Worm (Caenorhabditis elegans) whole organism, L4 larva: Measurements from ENCODE around the gene C01G12.16.
A peak's percentile ranks its signal among the peaks of the same experiment; 100 is the strongest.

Experiments used
- F49E8.2 ChIP-seq: sonication (generic microtip); optimal IDR thresholded peaks from 2 replicates; lab custom pipeline; 2016; ENCODE audit warnings: missing compliant biosample characterization, mild to moderate bottlenecking, missing genetic modification characterization, borderline replicate concordance
- R02D3.7 ChIP-seq: fragments of 150-350 bp; sonication (generic microtip); optimal IDR thresholded peaks from 3 replicates; lab custom pipeline; 2014; ENCODE audit warnings: missing biosample characterization, missing genetic modification characterization
- T20F7.1 ChIP-seq: fragments of 200-800 bp; sonication (Bioruptor generic); optimal IDR thresholded peaks from 2 replicates; lab custom pipeline; 2018; ENCODE audit warnings: mild to moderate bottlenecking, missing genetic modification characterization, missing compliant biosample characterization
- Y105C5A.15 ChIP-seq: fragments of 200-800 bp; sonication (Bioruptor generic); IDR thresholded peaks from 2 replicates; pipeline ENCODE4 v1.3.6; 2022; ENCODE audit warnings: missing genetic modification characterization, missing compliant biosample characterization
- Y48G9A.11 ChIP-seq: fragments of 200-800 bp; sonication (Bioruptor generic); IDR thresholded peaks from 2 replicates; pipeline ENCODE4 v1.3.6; 2022; ENCODE audit warnings: missing genetic modification reagents, missing genetic modification characterization, missing compliant biosample characterization
- Y5F2A.4 ChIP-seq: fragments of 200-800 bp; sonication (Bioruptor generic); optimal IDR thresholded peaks from 2 replicates; lab custom pipeline; 2018; ENCODE audit warnings: mild to moderate bottlenecking, missing genetic modification characterization, missing compliant biosample characterization
- aha-1 ChIP-seq: fragments of 150-350 bp; peaks from one replicate; lab custom pipeline; 2014; ENCODE audit warnings: missing biosample characterization, missing genetic modification characterization
- ceh-28 ChIP-seq: fragments of 150-350 bp; optimal IDR thresholded peaks from 2 replicates; lab custom pipeline; 2014; ENCODE audit warnings: missing biosample characterization, missing genetic modification reagents, missing genetic modification characterization
- ctbp-1 ChIP-seq: fragments of 200-800 bp; sonication (Bioruptor generic); IDR thresholded peaks from 2 replicates; pipeline ENCODE4 v1.3.6; 2022; ENCODE audit warnings: missing genetic modification reagents, missing genetic modification characterization, missing compliant biosample characterization
- daf-16 ChIP-seq, 3 experiments: sonication (generic microtip); optimal IDR thresholded peaks; 2 replicates each; lab custom pipeline; 2016 to 2017; ENCODE audit warnings: missing genetic modification characterization in 3 of 3, missing genetic modification reagents in 3 of 3, mild to moderate bottlenecking in 2 of 3, missing compliant biosample characterization in 2 of 3, missing biosample characterization in 1 of 3, moderate library complexity in 1 of 3
- hif-1 ChIP-seq, 2 experiments: sonication (generic microtip); optimal IDR thresholded peaks; 2 replicates each; lab custom pipeline; 2016 to 2017; ENCODE audit warnings: missing compliant biosample characterization in 2 of 2, missing genetic modification characterization in 2 of 2, missing genetic modification reagents in 2 of 2, missing genotype in 2 of 2, mild to moderate bottlenecking in 1 of 2
- jun-1 ChIP-seq: fragments of 150-350 bp; optimal IDR thresholded peaks from 2 replicates; lab custom pipeline; 2014; ENCODE audit warnings: missing biosample characterization, missing genetic modification reagents, missing genetic modification characterization
- lin-38 ChIP-seq: fragments of 200-800 bp; sonication (Bioruptor generic); IDR thresholded peaks from 2 replicates; pipeline ENCODE4 v1.3.6; 2022; ENCODE audit warnings: missing genetic modification reagents, missing genetic modification characterization, missing compliant biosample characterization
- lin-39 ChIP-seq: fragments of 150-350 bp; optimal IDR thresholded peaks from 2 replicates; lab custom pipeline; 2014; ENCODE audit warnings: missing biosample characterization, missing genetic modification reagents, missing genetic modification characterization
- lsy-2 ChIP-seq, 2 experiments: fragments of 150-350 bp in 1 of 2; sonication (generic microtip) in 1 of 2; optimal IDR thresholded peaks; 2 replicates each; lab custom pipeline; 2014 to 2017; ENCODE audit warnings: missing biosample characterization in 2 of 2, missing genetic modification characterization in 2 of 2
- mdt-29 ChIP-seq: fragments of 200-800 bp; sonication (Bioruptor generic); IDR thresholded peaks from 2 replicates; pipeline ENCODE4 v1.3.6; 2022; ENCODE audit warnings: missing genetic modification reagents, missing genetic modification characterization, missing compliant biosample characterization
- mep-1 ChIP-seq: fragments of 150-350 bp; sonication (generic microtip); optimal IDR thresholded peaks from 3 replicates; lab custom pipeline; 2014; ENCODE audit warnings: missing biosample characterization, missing genetic modification characterization
- mes-2 ChIP-seq: sonication (generic microtip); optimal IDR thresholded peaks from 2 replicates; lab custom pipeline; 2016; ENCODE audit warnings: missing genotype, mild to moderate bottlenecking, missing genetic modification characterization, missing compliant biosample characterization; ENCODE audit not compliant: poor library complexity, severe bottlenecking
- nhr-11 ChIP-seq: fragments of 150-350 bp; optimal IDR thresholded peaks from 2 replicates; lab custom pipeline; 2014; ENCODE audit warnings: missing biosample characterization, missing genetic modification characterization
- nhr-28 ChIP-seq: fragments of 150-350 bp; optimal IDR thresholded peaks from 2 replicates; lab custom pipeline; 2014; ENCODE audit warnings: missing biosample characterization, missing genetic modification characterization
- nhr-77 ChIP-seq: fragments of 150-350 bp; optimal IDR thresholded peaks from 2 replicates; lab custom pipeline; 2014; ENCODE audit warnings: missing biosample characterization, missing genetic modification characterization
- rbr-2 ChIP-seq: sonication (generic microtip); optimal IDR thresholded peaks from 2 replicates; lab custom pipeline; 2016; ENCODE audit warnings: missing genotype, missing genetic modification characterization, missing compliant biosample characterization
- saeg-2 ChIP-seq: fragments of 200-800 bp; sonication (Bioruptor generic); IDR thresholded peaks from 2 replicates; pipeline ENCODE4 v1.3.6; 2022; ENCODE audit warnings: missing genetic modification reagents, missing genetic modification characterization, missing compliant biosample characterization
- tag-97 ChIP-seq: fragments of 200-800 bp; sonication (Bioruptor generic); IDR thresholded peaks from 2 replicates; pipeline ENCODE4 v1.3.6; 2022; ENCODE audit warnings: missing genetic modification characterization, missing compliant biosample characterization
- tra-1 ChIP-seq: fragments of 200-800 bp; sonication (Bioruptor generic); IDR thresholded peaks from 2 replicates; pipeline ENCODE4 v1.3.6; 2022; ENCODE audit warnings: missing genetic modification reagents, missing genetic modification characterization, missing compliant biosample characterization
- unc-130 ChIP-seq: sonication (generic microtip); optimal IDR thresholded peaks from 2 replicates; lab custom pipeline; 2016; ENCODE audit warnings: missing genetic modification reagents, missing genetic modification characterization, missing compliant biosample characterization
- vab-7 ChIP-seq: fragments of 200-800 bp; sonication (Bioruptor generic); IDR thresholded peaks from 2 replicates; pipeline ENCODE4 v1.3.6; 2022; ENCODE audit warnings: missing genetic modification reagents, missing genetic modification characterization, missing compliant biosample characterization
- zfp-2 ChIP-seq: sonication (generic microtip); optimal IDR thresholded peaks from 2 replicates; lab custom pipeline; 2016; ENCODE audit warnings: mild to moderate bottlenecking, missing genetic modification characterization, missing compliant biosample characterization
- zip-2 ChIP-seq: fragments of 150-350 bp; optimal IDR thresholded peaks from 2 replicates; lab custom pipeline; 2014; ENCODE audit warnings: missing biosample characterization, missing genetic modification characterization

The C01G12.16 gene

DNA sequence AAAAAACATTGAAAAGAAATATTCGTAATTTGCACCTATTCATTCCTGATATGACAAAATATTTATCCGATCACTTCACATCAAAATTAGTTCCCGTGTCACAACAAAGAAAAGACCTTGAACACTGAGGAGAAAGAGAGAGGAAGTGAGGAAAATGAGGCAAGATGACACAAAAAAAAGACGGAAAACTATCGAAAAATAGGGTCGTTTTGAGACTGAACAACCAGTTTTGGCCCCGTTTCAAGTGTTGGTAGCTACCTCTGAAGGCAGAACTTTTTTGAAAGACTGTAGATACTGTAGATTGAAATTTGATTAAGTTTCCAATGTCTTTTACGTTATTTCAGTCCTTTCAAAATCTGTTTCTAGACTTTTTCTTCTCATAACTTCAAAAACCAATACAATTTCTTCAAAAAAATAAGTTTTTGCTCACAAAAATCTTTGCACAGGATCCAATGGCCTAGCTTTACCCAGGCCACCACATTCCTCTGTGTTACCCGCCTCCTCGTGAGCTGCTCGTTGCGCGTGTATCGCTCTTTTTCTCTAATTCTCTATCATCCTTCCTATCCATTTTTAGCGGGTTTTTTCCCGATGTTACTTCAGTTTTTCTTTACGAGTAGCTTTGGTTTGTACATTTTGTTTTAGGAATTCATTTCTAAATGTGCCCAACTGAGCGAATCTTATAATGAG, 35.4 kb downstream of the C01G12.16 start (continued):
- TF ChIP-seq vab-7 (GFP tag; lab: Robert Waterston, UW) (no peak), R02D3.7 (tag; lab: Kevin White, UChicago) (no peak), zfp-2 (no peak), lin-39 (tag; lab: Kevin White, UChicago) (no peak), Y105C5A.15 (no peak), unc-130 (GFP tag; lab: Kevin White, UChicago) (peak; percentile 45), ctbp-1 (no peak), rbr-2 (peak; percentile 45), nhr-11 (tag; lab: Kevin White, UChicago) (no peak)

ce11 chrIII:4196988-4197384, 35.9 kb downstream of the C01G12.16 start, which contains the start of gene asd-1:
Gene asd-1, plus strand, starts transcription at chrIII:4197285.
- TF ChIP-seq tag-97 (GFP tag; lab: Robert Waterston, UW): no peak
- no peak for TF ChIP-seq F49E8.2 (tag; lab: Kevin White, UChicago)
- no peak for TF ChIP-seq Y5F2A.4 (GFP tag; lab: Kevin White, UChicago)

DNA sequence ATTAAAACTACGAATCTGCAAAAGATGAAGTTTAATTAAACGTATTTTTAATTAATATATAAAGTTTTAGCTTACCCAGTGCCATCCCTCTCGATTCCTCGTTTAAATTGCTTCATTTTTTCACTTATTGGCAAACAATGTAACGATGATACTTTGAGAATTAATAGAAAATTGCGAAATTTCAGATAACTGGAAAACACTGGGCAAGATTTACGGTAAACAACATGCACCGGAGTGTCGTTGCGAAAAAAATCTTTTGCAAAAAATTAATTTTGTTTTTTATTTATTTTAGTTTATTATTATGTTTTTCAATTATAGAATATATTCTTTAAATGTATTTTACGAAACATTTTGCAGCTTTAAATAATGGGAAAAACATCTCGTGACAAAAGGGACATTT, 43.0 kb downstream of the C01G12.16 start, which contains the start of the genes pelo-1 and R74.7:
pelo-1 (minus strand) TSS at position 151 of the 400 bp plus-strand sequence.
R74.7 (plus strand) TSS at position 358 of the 400 bp plus-strand sequence.
- TF ChIP-seq vab-7 (GFP tag; lab: Robert Waterston, UW) (no peak), Y48G9A.11 (GFP tag; lab: Robert Waterston, UW) (peak; percentile 61), lsy-2 (tag; optimal IDR thresholded peaks at IDR 0.05; lab: Kevin White, UChicago) (peak in 1 of 2 experiments; percentile 65), zip-2 (tag; lab: Kevin White, UChicago) (peak; percentile 2), R02D3.7 (tag; lab: Kevin White, UChicago) (peak; percentile 69), nhr-77 (tag; lab: Kevin White, UChicago) (peak; percentile 11), ceh-28 (tag; lab: Kevin White, UChicago) (no peak), tra-1 (GFP tag; lab: Robert Waterston, UW) (no peak), T20F7.1 (GFP tag; lab: Kevin White, UChicago) (peak; percentile 95), mes-2 (tag; lab: Kevin White, UChicago) (peak; percentile 33), daf-16 (GFP tag; optimal IDR thresholded peaks at IDR 0.05; lab: Kevin White, UChicago) (no peak), daf-16 (tag; optimal IDR thresholded peaks at IDR 0.05; lab: Kevin White, UChicago) (peak; percentile 21), aha-1 (tag; lab: Kevin White, UChicago) (no peak)
- TF ChIP-seq, all 104 proteins: peak for 8

- no peak for TF ChIP-seq mdt-29 (GFP tag; lab: Robert Waterston, UW)
- TF ChIP-seq aha-1 (tag; lab: Kevin White, UChicago): peak; percentile 94
- TF ChIP-seq, all 104 proteins: peak for 1
These were observed 43.9 kb downstream of the C01G12.16 start for ce11 chrIII:4204964-4205363.

DNA sequence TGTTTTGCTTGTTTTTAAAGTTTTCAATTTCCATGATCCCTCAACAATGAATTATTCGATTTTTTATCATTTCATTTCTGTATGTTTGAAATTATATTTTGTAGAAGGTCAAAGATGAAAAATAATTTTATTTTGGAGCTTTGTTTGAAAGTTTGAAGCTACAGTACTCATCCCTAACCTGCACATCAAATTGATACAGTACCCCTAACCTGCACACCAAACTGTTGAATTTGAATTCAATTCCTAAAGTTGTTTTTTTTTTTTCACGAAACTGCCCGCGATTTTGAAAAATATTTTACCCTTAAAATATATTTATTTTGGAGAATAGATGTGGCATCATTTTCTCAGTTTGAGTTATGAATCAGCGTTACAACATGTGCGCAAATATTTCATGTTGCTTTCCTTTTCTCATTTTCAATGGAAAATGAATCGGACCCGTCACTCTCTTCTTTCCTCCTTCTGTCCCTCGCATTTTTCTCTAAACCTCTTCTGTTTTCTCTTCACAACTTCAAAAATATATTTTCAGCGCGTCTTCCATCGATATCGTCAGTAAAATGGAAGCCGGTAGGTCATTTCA, 44.8 kb downstream of the C01G12.16 start, which contains the start of gene R74.8:
R74.8 (plus strand) TSS at position 527 of the 577 bp plus-strand sequence.
- TF ChIP-seq mep-1 (no peak), lsy-2 (tag; optimal IDR thresholded peaks at IDR 0.05; lab: Kevin White, UChicago) (peak in 1 of 2 experiments; percentile 79), lin-38 (GFP tag; lab: Robert Waterston, UW) (peak; percentile 25), unc-130 (GFP tag; lab: Kevin White, UChicago) (peak; percentile 67), R02D3.7 (tag; lab: Kevin White, UChicago) (no peak), F49E8.2 (tag; lab: Kevin White, UChicago) (peak; percentile 19), nhr-28 (no peak), jun-1 (no peak), Y48G9A.11 (GFP tag; lab: Robert Waterston, UW) (peak; percentile 79), T20F7.1 (GFP tag; lab: Kevin White, UChicago) (no peak), ctbp-1 (no peak), saeg-2 (no peak), hif-1 (tag; optimal IDR thresholded peaks at IDR 0.05; lab: Kevin White, UChicago) (no peak)
- TF ChIP-seq, all 104 proteins: peak for 5
